Fruit fly (Drosophila melanogaster): ENCODE measurements around the gene mub.
A peak's percentile ranks its signal among the peaks of the same experiment; 100 is the strongest.

mub gene

DNA sequence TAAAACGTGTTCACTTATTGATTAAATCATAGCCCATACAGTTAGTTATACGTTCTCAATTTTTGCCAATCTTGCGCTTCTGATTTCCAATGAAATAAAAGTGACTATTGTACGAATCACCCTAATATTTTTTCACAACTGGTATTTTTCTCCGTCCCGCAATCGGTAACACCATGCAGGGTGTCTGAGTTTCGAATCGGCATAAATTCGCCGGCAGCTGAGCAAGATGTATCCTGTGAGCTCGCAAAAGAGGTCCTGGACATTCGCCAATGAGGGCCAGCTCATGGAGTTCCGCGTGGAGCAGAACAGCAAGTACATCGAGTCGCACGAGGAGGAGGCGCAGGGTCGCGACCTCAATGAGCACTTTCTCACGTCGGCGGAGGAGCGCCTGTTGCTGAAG lies 22.8 kb upstream of the mub start, which contains the start of gene CycH (continued):
- TF ChIP-seq CG1529 (GFP tag; optimal IDR thresholded peaks at IDR 0.05) (no peak), CG6813 (GFP tag; optimal IDR thresholded peaks at IDR 0.05) (no peak), chm (GFP tag; IDR thresholded peaks at IDR 0.05) (no peak), Optix (GFP tag; IDR thresholded peaks at IDR 0.05) (no peak), dan (GFP tag; IDR thresholded peaks at IDR 0.05) (no peak), danr (GFP tag; IDR thresholded peaks at IDR 0.05) (no peak), Aef1 (GFP tag; IDR thresholded peaks at IDR 0.05) (no peak), CG8290 (GFP tag; optimal IDR thresholded peaks at IDR 0.05) (peak; percentile 5), CG8290 (tag; optimal IDR thresholded peaks at IDR 0.05) (no peak), CG8944 (GFP tag; optimal IDR thresholded peaks at IDR 0.05) (no peak), Kr (GFP tag; optimal IDR thresholded peaks at IDR 0.05) (no peak), hb (GFP tag; IDR thresholded peaks at IDR 0.05; ENCODE audit: partially characterized antibody) (no peak), tx (GFP tag; optimal IDR thresholded peaks at IDR 0.05) (no peak), Poxn (GFP tag; IDR thresholded peaks at IDR 0.05) (no peak), CG10543 (GFP tag; optimal IDR thresholded peaks at IDR 0.05) (no peak), gcm2 (GFP tag; optimal IDR thresholded peaks at IDR 0.05) (no peak), fru (optimal IDR thresholded peaks at IDR 0.05) (no peak), B-H1 (GFP tag; IDR thresholded peaks at IDR 0.05) (no peak), Doc2 (GFP tag; IDR thresholded peaks at IDR 0.05) (no peak), dmrt99B (tag; optimal IDR thresholded peaks at IDR 0.05) (no peak), p53 (GFP tag; optimal IDR thresholded peaks at IDR 0.05) (peak; percentile 41), gro (GFP tag; optimal IDR thresholded peaks at IDR 0.05) (no peak), CG4854 (GFP tag; optimal IDR thresholded peaks at IDR 0.05) (no peak), Neu2 (GFP tag; optimal IDR thresholded peaks at IDR 0.05; ENCODE audit: borderline replicate concordance) (no peak), pum (GFP tag; optimal IDR thresholded peaks at IDR 0.05) (peak; percentile 1), org-1 (GFP tag; optimal IDR thresholded peaks at IDR 0.05) (no peak), CG14014 (GFP tag; IDR thresholded peaks at IDR 0.05) (peak; percentile 48; the same call in 1 of the 2 replicates), CG2120 (GFP tag; optimal IDR thresholded peaks at IDR 0.05) (peak; percentile 60), CG3995 (GFP tag; optimal IDR thresholded peaks at IDR 0.05) (peak; percentile 97), chn (GFP tag; optimal IDR thresholded peaks at IDR 0.05) (peak; percentile 40), corto (GFP tag; optimal IDR thresholded peaks at IDR 0.05) (no peak), nerfin-2 (GFP tag; IDR thresholded peaks at IDR 0.05; ENCODE audit: partially characterized antibody) (no peak), jumu (GFP tag; optimal IDR thresholded peaks at IDR 0.05) (no peak), CG3163 (GFP tag; optimal IDR thresholded peaks at IDR 0.05) (peak; percentile 10), Fer2 (tag; optimal IDR thresholded peaks at IDR 0.05) (peak; percentile 8), exex (tag; optimal IDR thresholded peaks at IDR 0.05) (no peak), kah (GFP tag; optimal IDR thresholded peaks at IDR 0.05) (no peak), cwo (GFP tag; optimal IDR thresholded peaks at IDR 0.05) (no peak), CG7357 (GFP tag; IDR thresholded peaks at IDR 0.05) (no peak), CG13624 (GFP tag; optimal IDR thresholded peaks at IDR 0.05) (peak; percentile 47), HHEX (GFP tag; optimal IDR thresholded peaks at IDR 0.05) (no peak), CG2129 (GFP tag; IDR thresholded peaks at IDR 0.05; ENCODE audit: partially characterized antibody) (no peak), CG18476 (GFP tag; optimal IDR thresholded peaks at IDR 0.05) (no peak), NC2β (GFP tag; optimal IDR thresholded peaks at IDR 0.05) (no peak), Nf-YB (GFP tag; optimal IDR thresholded peaks at IDR 0.05) (no peak), fd102C (GFP tag; optimal IDR thresholded peaks at IDR 0.05) (no peak), so (GFP tag; IDR thresholded peaks at IDR 0.05) (no peak), hth (optimal IDR thresholded peaks at IDR 0.05) (no peak), lbe (GFP tag; optimal IDR thresholded peaks at IDR 0.05) (no peak), her (GFP tag; optimal IDR thresholded peaks at IDR 0.05) (peak; percentile 46), D19B (GFP tag; optimal IDR thresholded peaks at IDR 0.05) (no peak), ATbp (GFP tag; optimal IDR thresholded peaks at IDR 0.05) (no peak), CG18262 (tag; optimal IDR thresholded peaks at IDR 0.05) (peak; percentile 18)

Data from whole organism, embryonic.